Worm (Caenorhabditis elegans) whole organism, midembryonic: ENCODE results near the gene F08D12.2.

Experiments
- T22C8.4 ChIP-seq: fragments of 200-800 bp; sonication (Bioruptor generic); IDR thresholded peaks from 2 replicates; pipeline ENCODE4 v1.3.6; 2022; ENCODE audit warnings: missing genetic modification characterization, missing compliant biosample characterization
- cog-1 ChIP-seq: sonication (generic microtip); optimal IDR thresholded peaks from 2 replicates; lab custom pipeline; 2016; ENCODE audit warnings: missing genetic modification characterization, missing compliant biosample characterization
- flt-1 ChIP-seq: fragments of 200-800 bp; sonication (Bioruptor generic); IDR thresholded peaks from 2 replicates; pipeline ENCODE4 v1.3.6; 2022; ENCODE audit warnings: missing genetic modification characterization, missing compliant biosample characterization
- med-1 ChIP-seq: sonication (generic microtip); optimal IDR thresholded peaks from 2 replicates; lab custom pipeline; 2017; ENCODE audit warnings: missing genetic modification characterization, mild to moderate bottlenecking, missing compliant biosample characterization, antibody characterized with exemption, missing genetic modification reagents; ENCODE audit not compliant: insufficient read depth
- ref-1 ChIP-seq: fragments of 200-800 bp; sonication (Bioruptor generic); conservative IDR thresholded peaks from 2 replicates; pipeline ENCODE4 v1.3.6; 2022; ENCODE audit warnings: missing genetic modification reagents, missing genetic modification characterization, missing compliant biosample characterization
- tab-1 ChIP-seq: fragments of 200-800 bp; sonication (Bioruptor generic); IDR thresholded peaks from 2 replicates; pipeline ENCODE4 v1.3.6; 2022; ENCODE audit warnings: missing genetic modification characterization, missing compliant biosample characterization
- ztf-23 ChIP-seq: fragments of 200-800 bp; sonication (Bioruptor generic); IDR thresholded peaks from 2 replicates; pipeline ENCODE4 v1.3.6; 2022; ENCODE audit warnings: missing genetic modification reagents, missing genetic modification characterization, missing compliant biosample characterization

ce11 chrII:2758476-2758875, 23.0 kb upstream of the F08D12.2 start, which contains the start of gene fbxb-107:
- TF ChIP-seq tab-1 (GFP tag; lab: Robert Waterston, UW) (no peak), T22C8.4 (GFP tag; lab: Robert Waterston, UW) (peak; percentile 18; the same call in 1 of the 2 replicates), flt-1 (GFP tag; lab: Robert Waterston, UW) (no peak), cog-1 (no peak), ref-1 (GFP tag; lab: Robert Waterston, UW) (no peak), ztf-23 (GFP tag; lab: Robert Waterston, UW) (no peak), med-1 (GFP tag; lab: Kevin White, UChicago) (no peak)
